Fruit fly (Drosophila melanogaster) whole organism, embryonic: ENCODE measurements around the gene CG10874.

Experiments used
- Adf1 ChIP-seq: fragments of 200-800 bp; sonication (Bioruptor generic); IDR thresholded peaks from 2 replicates; pipeline ENCODE4 v1.3.6; 2022; ENCODE audit warnings: missing biosample characterization, missing genetic modification characterization
- Antp ChIP-seq: fragments of 200-800 bp; sonication (Bioruptor generic); optimal IDR thresholded peaks from 3 replicates; lab custom pipeline; 2016; ENCODE audit warnings: missing biosample characterization, missing genetic modification characterization
- CG10267 ChIP-seq: fragments of 200-800 bp; sonication (Bioruptor generic); optimal IDR thresholded peaks from 2 replicates; lab custom pipeline; 2018; ENCODE audit warnings: missing biosample characterization, mild to moderate bottlenecking, missing genetic modification characterization, moderate library complexity
- CG10366 ChIP-seq: fragments of 200-800 bp; sonication (Bioruptor generic); IDR thresholded peaks from 2 replicates; pipeline ENCODE4 v1.3.6; 2022; ENCODE audit warnings: missing biosample characterization, missing genetic modification characterization
- CG11085 ChIP-seq: fragments of 200-800 bp; sonication (Bioruptor generic); IDR thresholded peaks from 2 replicates; pipeline ENCODE4 v1.3.6; 2022; ENCODE audit warnings: missing biosample characterization, missing genetic modification characterization
- CG12219 ChIP-seq: fragments of 200-800 bp; sonication (Bioruptor generic); optimal IDR thresholded peaks from 3 replicates; lab custom pipeline; 2018; ENCODE audit warnings: missing biosample characterization, mild to moderate bottlenecking, missing genetic modification characterization
- CG13123 ChIP-seq: fragments of 200-800 bp; sonication (Bioruptor generic); optimal IDR thresholded peaks from 2 replicates; lab custom pipeline; 2016; ENCODE audit warnings: missing biosample characterization, missing genetic modification characterization
- CG13624 ChIP-seq: fragments of 200-800 bp; sonication (Bioruptor generic); optimal IDR thresholded peaks from 2 replicates; lab custom pipeline; 2016; ENCODE audit warnings: missing biosample characterization, missing genetic modification characterization
- CG15073 ChIP-seq: fragments of 200-800 bp; sonication (Bioruptor generic); optimal IDR thresholded peaks from 2 replicates; lab custom pipeline; 2016; ENCODE audit warnings: missing biosample characterization, missing genetic modification characterization
- CG15601 ChIP-seq: fragments of 200-800 bp; sonication (Bioruptor generic); optimal IDR thresholded peaks from 3 replicates; lab custom pipeline; 2019; ENCODE audit warnings: missing biosample characterization, mild to moderate bottlenecking, missing genetic modification characterization, moderate library complexity
- CG17328 ChIP-seq: fragments of 200-800 bp; sonication (Bioruptor generic); IDR thresholded peaks from 2 replicates; pipeline ENCODE4 v1.3.6; 2022; ENCODE audit warnings: missing biosample characterization, missing genetic modification characterization
- CG17359 ChIP-seq: fragments of 200-800 bp; sonication (Bioruptor generic); optimal IDR thresholded peaks from 3 replicates; lab custom pipeline; 2018; ENCODE audit warnings: missing biosample characterization, mild to moderate bottlenecking, missing genetic modification characterization, moderate library complexity
- CG1792 ChIP-seq: fragments of 200-800 bp; sonication (Bioruptor generic); optimal IDR thresholded peaks from 2 replicates; lab custom pipeline; 2016; ENCODE audit warnings: missing biosample characterization, missing genetic modification characterization
- CG18476 ChIP-seq: fragments of 200-800 bp; sonication (Bioruptor generic); optimal IDR thresholded peaks from 2 replicates; lab custom pipeline; 2016; ENCODE audit warnings: missing biosample characterization, mild to moderate bottlenecking, missing genetic modification characterization
- CG4360 ChIP-seq: fragments of 200-800 bp; sonication (Bioruptor generic); IDR thresholded peaks from 2 replicates; pipeline ENCODE4 v1.3.6; 2022; ENCODE audit warnings: missing biosample characterization, missing genetic modification characterization
- CG8281 ChIP-seq: fragments of 200-800 bp; sonication (Bioruptor generic); optimal IDR thresholded peaks from 2 replicates; lab custom pipeline; 2018; ENCODE audit warnings: missing biosample characterization, mild to moderate bottlenecking, missing genetic modification characterization, moderate library complexity
- CG9817 ChIP-seq: fragments of 200-800 bp; sonication (Bioruptor generic); optimal IDR thresholded peaks from 2 replicates; lab custom pipeline; 2018; ENCODE audit warnings: missing biosample characterization, mild to moderate bottlenecking, missing genetic modification characterization, moderate library complexity
- CHES-1-like ChIP-seq: fragments of 200-800 bp; sonication (Bioruptor generic); optimal IDR thresholded peaks from 2 replicates; lab custom pipeline; 2016; ENCODE audit warnings: missing biosample characterization, missing genetic modification characterization
- D19A ChIP-seq: fragments of 200-800 bp; optimal IDR thresholded peaks from 3 replicates; lab custom pipeline; 2019; ENCODE audit warnings: missing biosample characterization, mild to moderate bottlenecking, missing genetic modification characterization, moderate library complexity
- Doc2 ChIP-seq: fragments of 200-800 bp; sonication (Bioruptor generic); IDR thresholded peaks from 2 replicates; pipeline ENCODE4 v1.3.6; 2022; ENCODE audit warnings: missing biosample characterization, missing genetic modification characterization
- Drgx ChIP-seq: fragments of 200-800 bp; sonication (Bioruptor generic); IDR thresholded peaks from 2 replicates; pipeline ENCODE4 v1.3.6; 2022; ENCODE audit warnings: missing biosample characterization, missing genetic modification characterization
- E2f2 ChIP-seq: fragments of 200-800 bp; sonication (Bioruptor generic); IDR thresholded peaks from 2 replicates; pipeline ENCODE4 v1.3.6; 2022; ENCODE audit warnings: missing biosample characterization, missing genetic modification characterization
- Ets97D ChIP-seq: fragments of 200-800 bp; sonication (Bioruptor generic); optimal IDR thresholded peaks from 3 replicates; lab custom pipeline; 2016; ENCODE audit warnings: missing biosample characterization, missing genetic modification characterization
- Gug ChIP-seq: fragments of 200-800 bp; sonication (Bioruptor generic); IDR thresholded peaks from 4 replicates; pipeline ENCODE4 v1.3.6; 2022; ENCODE audit warnings: missing biosample characterization, missing genetic modification characterization
- H15 ChIP-seq: fragments of 200-800 bp; sonication (Bioruptor generic); IDR thresholded peaks from 3 replicates; pipeline ENCODE4 v1.3.6; 2022; ENCODE audit warnings: missing biosample characterization, missing genetic modification characterization
- HmgZ ChIP-seq: fragments of 200-800 bp; sonication (Bioruptor generic); optimal IDR thresholded peaks from 2 replicates; lab custom pipeline; 2018; ENCODE audit warnings: missing biosample characterization, mild to moderate bottlenecking, missing genetic modification characterization
- Hmx ChIP-seq: fragments of 200-800 bp; sonication (Bioruptor generic); optimal IDR thresholded peaks from 2 replicates; lab custom pipeline; 2016; ENCODE audit warnings: missing biosample characterization, missing genetic modification characterization
- Max ChIP-seq: fragments of 200-800 bp; sonication (Bioruptor generic); optimal IDR thresholded peaks from 2 replicates; lab custom pipeline; 2016; ENCODE audit warnings: missing biosample characterization, mild to moderate bottlenecking, missing genetic modification characterization
- Oaz ChIP-seq: fragments of 200-800 bp; sonication (Bioruptor generic); IDR thresholded peaks from 2 replicates; pipeline ENCODE4 v1.3.6; 2022; ENCODE audit warnings: missing biosample characterization, missing genetic modification characterization
- Poxn ChIP-seq: fragments of 200-800 bp; sonication (Bioruptor generic); IDR thresholded peaks from 2 replicates; pipeline ENCODE4 v1.3.6; 2022; ENCODE audit warnings: missing biosample characterization, missing genetic modification characterization
- Sox100B ChIP-seq: fragments of 200-800 bp; sonication (Bioruptor generic); optimal IDR thresholded peaks from 3 replicates; lab custom pipeline; 2018; ENCODE audit warnings: missing biosample characterization, mild to moderate bottlenecking, missing genetic modification characterization
- Tbp ChIP-seq: fragments of >200 bp; optimal IDR thresholded peaks from 2 replicates; lab custom pipeline; 2018; ENCODE audit warnings: missing biosample characterization, missing genetic modification characterization
- abd-A ChIP-seq: fragments of 200-800 bp; sonication (Bioruptor generic); optimal IDR thresholded peaks from 3 replicates; lab custom pipeline; 2019; ENCODE audit warnings: missing biosample characterization, mild to moderate bottlenecking, missing genetic modification characterization, moderate library complexity
- ac ChIP-seq: fragments of 200-800 bp; sonication (Bioruptor generic); optimal IDR thresholded peaks from 3 replicates; lab custom pipeline; 2017; ENCODE audit warnings: missing biosample characterization, mild to moderate bottlenecking, missing genetic modification characterization
- aop ChIP-seq: fragments of 200-800 bp; sonication (Bioruptor generic); IDR thresholded peaks from 2 replicates; pipeline ENCODE4 v1.3.6; 2022; ENCODE audit warnings: missing biosample characterization, missing genetic modification characterization
- ara ChIP-seq: fragments of 200-800 bp; sonication (Bioruptor generic); IDR thresholded peaks from 2 replicates; pipeline ENCODE4 v1.3.6; 2022; ENCODE audit warnings: missing biosample characterization, missing genetic modification characterization
- ato ChIP-seq: fragments of 200-800 bp; sonication (Bioruptor generic); IDR thresholded peaks from 2 replicates; pipeline ENCODE4 v1.3.6; 2022; ENCODE audit warnings: missing biosample characterization, missing genetic modification characterization; ENCODE audit not compliant: partially characterized antibody
- bigmax ChIP-seq: fragments of 200-800 bp; sonication (Bioruptor generic); optimal IDR thresholded peaks from 2 replicates; lab custom pipeline; 2018; ENCODE audit warnings: missing biosample characterization, mild to moderate bottlenecking, missing genetic modification characterization
- chn ChIP-seq: fragments of 200-800 bp; sonication (Bioruptor generic); optimal IDR thresholded peaks from 2 replicates; lab custom pipeline; 2016; ENCODE audit warnings: missing biosample characterization, missing genetic modification characterization
- dmrt99B ChIP-seq: fragments of 200-800 bp; sonication (Bioruptor generic); optimal IDR thresholded peaks from 2 replicates; lab custom pipeline; 2018; ENCODE audit warnings: missing biosample characterization, mild to moderate bottlenecking, missing genetic modification characterization, moderate library complexity
- ems ChIP-seq: fragments of 200-800 bp; sonication (Bioruptor generic); optimal IDR thresholded peaks from 3 replicates; lab custom pipeline; 2016; ENCODE audit warnings: missing biosample characterization, missing genetic modification characterization
- fru ChIP-seq: fragments of >200 bp; optimal IDR thresholded peaks from 2 replicates; lab custom pipeline; 2017
- insv ChIP-seq, 2 experiments: fragments of 200-800 bp; sonication (Bioruptor generic); optimal IDR thresholded peaks; 3 replicates each; lab custom pipeline; 2016 to 2018; ENCODE audit warnings: missing biosample characterization in 2 of 2, missing genetic modification characterization in 2 of 2
- pho ChIP-seq: fragments of 200-800 bp; sonication (Bioruptor generic); optimal IDR thresholded peaks from 2 replicates; lab custom pipeline; 2016; ENCODE audit warnings: missing biosample characterization, missing genetic modification characterization
- phol ChIP-seq: fragments of 200-800 bp; sonication (Bioruptor generic); optimal IDR thresholded peaks from 3 replicates; lab custom pipeline; 2018; ENCODE audit warnings: missing biosample characterization, mild to moderate bottlenecking, missing genetic modification characterization, moderate library complexity
- psq ChIP-seq: fragments of 200-800 bp; sonication (Bioruptor generic); optimal IDR thresholded peaks from 2 replicates; lab custom pipeline; 2017; ENCODE audit warnings: missing biosample characterization, missing genetic modification characterization
- ro ChIP-seq: fragments of 200-800 bp; sonication (Bioruptor generic); IDR thresholded peaks from 2 replicates; pipeline ENCODE4 v1.3.6; 2022; ENCODE audit warnings: missing biosample characterization, missing genetic modification characterization
- sim ChIP-seq: fragments of 200-800 bp; sonication (Bioruptor generic); IDR thresholded peaks from 2 replicates; pipeline ENCODE4 v1.3.6; 2022; ENCODE audit warnings: missing biosample characterization, missing genetic modification characterization
- sob ChIP-seq: fragments of 200-800 bp; sonication (Bioruptor generic); IDR thresholded peaks from 2 replicates; pipeline ENCODE4 v1.3.6; 2022; ENCODE audit warnings: missing biosample characterization, missing genetic modification characterization
- twi ChIP-seq: fragments of 200-800 bp; optimal IDR thresholded peaks from 2 replicates; lab custom pipeline; 2019; ENCODE audit warnings: missing biosample characterization, mild to moderate bottlenecking, missing genetic modification characterization, moderate library complexity

CG10874 gene

dm6 chr2L:2226259-2227121, 34.3 kb upstream of the CG10874 start, which contains the start of the genes CG15387 and sau (continued):
- TF ChIP-seq Ets97D (GFP tag; lab: Kevin White, UChicago) (peak; percentile 92), bigmax (GFP tag; lab: Kevin White, UChicago) (no peak), CG13123 (GFP tag; lab: Kevin White, UChicago) (peak; percentile 85), Oaz (peak; percentile 55), D19A (tag; lab: Kevin White, UChicago) (peak; percentile 66), chn (peak; percentile 93), Antp (GFP tag; lab: Kevin White, UChicago) (peak; percentile 90), ara (GFP tag; lab: Robert Waterston, UW) (peak; percentile 82), fru (no peak), twi (tag; lab: Kevin White, UChicago) (peak; percentile 78), Tbp (GFP tag; lab: Kevin White, UChicago) (no peak), CG4360 (peak; percentile 38), ac (GFP tag; lab: Kevin White, UChicago) (peak; percentile 45), Adf1 (GFP tag; lab: Robert Waterston, UW) (peak; percentile 52), E2f2 (peak; percentile 65), CG9817 (peak; percentile 89), sim (GFP tag; lab: Robert Waterston, UW) (no peak), CG10267 (tag; lab: Kevin White, UChicago) (peak; percentile 99), insv (GFP tag; optimal IDR thresholded peaks at IDR 0.05; lab: Kevin White, UChicago) (peak in 1 of 2 experiments; percentile 63), ato (GFP tag; lab: Robert Waterston, UW) (peak; percentile 72), Max (peak; percentile 92), CG15073 (GFP tag; lab: Kevin White, UChicago) (peak; percentile 49), CG8281 (tag; lab: Kevin White, UChicago) (peak; percentile 50), psq (peak; percentile 71), CG1792 (GFP tag; lab: Kevin White, UChicago) (peak; percentile 77), HmgZ (peak; percentile 93), Hmx (GFP tag; lab: Kevin White, UChicago) (peak; percentile 77), phol (peak; percentile 88), Gug (GFP tag; lab: Robert Waterston, UW) (peak; percentile 76), Drgx (GFP tag; lab: Robert Waterston, UW) (peak; percentile 65), CG10366 (GFP tag; lab: Robert Waterston, UW) (peak; percentile 80), H15 (GFP tag; lab: Robert Waterston, UW) (peak; percentile 76; the same call in 2 of the 3 replicates), abd-A (no peak), ro (GFP tag; lab: Robert Waterston, UW) (peak; percentile 47; the same call in 1 of the 2 replicates), CG17359 (tag; lab: Kevin White, UChicago) (peak; percentile 84), aop (GFP tag; lab: Robert Waterston, UW) (peak; percentile 61; the same call in 1 of the 2 replicates), CG18476 (GFP tag; lab: Kevin White, UChicago) (peak; percentile 89), Sox100B (GFP tag; lab: Kevin White, UChicago) (peak; percentile 88), CG11085 (peak; percentile 76), sob (GFP tag; lab: Robert Waterston, UW) (peak; percentile 93), CG12219 (GFP tag; lab: Kevin White, UChicago) (peak; percentile 69), Poxn (GFP tag; lab: Robert Waterston, UW) (peak; percentile 41; the same call in 1 of the 2 replicates), pho (GFP tag; lab: Kevin White, UChicago) (peak; percentile 88), dmrt99B (peak; percentile 79), CG15601 (tag; lab: Kevin White, UChicago) (peak; percentile 72), ems (GFP tag; lab: Kevin White, UChicago) (peak; percentile 87), CG13624 (peak; percentile 92), CHES-1-like (peak; percentile 90), Doc2 (GFP tag; lab: Robert Waterston, UW) (no peak), CG17328 (peak; percentile 76)
